Worm (Caenorhabditis elegans): ENCODE data around the gene srw-113.

- TF ChIP-seq jun-1 (tag; optimal IDR thresholded peaks at IDR 0.05) (no peak), mdl-1 (tag; optimal IDR thresholded peaks at IDR 0.05) (no peak), zip-11 (GFP tag; IDR thresholded peaks at IDR 0.05) (no peak), ama-1 (optimal IDR thresholded peaks at IDR 0.05) (no peak), hlh-30 (tag; optimal IDR thresholded peaks at IDR 0.05; ENCODE audit: insufficient read depth) (no peak)
Observed at ce11 chrV:15383739-15384138, 50.8 kb downstream of the srw-113 start, which contains the start of gene str-88.
